In genomic region chrII:4851594-4852106, ce11 we compare ENCODE assay signal across 5 worm cellular contexts.
A peak's percentile ranks its signal among the peaks of the same experiment; 100 is the strongest.
TF ChIP-seq lines count a peak whose summit lies in the region.

Gene dnj-9, plus strand, starts transcription at chrII:4852056.

TF ChIP-seq in whole organism, L1 larva, 84 proteins besides CTCF, POLR2A, EP300 and RAD21 (continues in another document):
- TF ChIP-seq skn-1 (tag; optimal IDR thresholded peaks at IDR 0.05; lab: Kevin White, UChicago) (peak; percentile 88), mab-9 (GFP tag; IDR thresholded peaks at IDR 0.05; lab: Robert Waterston, UW) (peak; percentile 85), nhr-237 (tag; optimal IDR thresholded peaks at IDR 0.05; lab: Kevin White, UChicago) (peak; percentile 65), nhr-77 (tag; optimal IDR thresholded peaks at IDR 0.05; lab: Kevin White, UChicago) (peak; percentile 88), lin-35 (GFP tag; optimal IDR thresholded peaks at IDR 0.05; lab: Kevin White, UChicago) (peak; percentile 99), Y116A8C.19 (tag; optimal IDR thresholded peaks at IDR 0.05; lab: Kevin White, UChicago; ENCODE audit: borderline replicate concordance) (no peak), unc-130 (tag; optimal IDR thresholded peaks at IDR 0.05; lab: Kevin White, UChicago) (peak; percentile 97), nhr-11 (tag; optimal IDR thresholded peaks at IDR 0.05; lab: Kevin White, UChicago) (peak; percentile 88), pqm-1 (tag; optimal IDR thresholded peaks at IDR 0.05; lab: Kevin White, UChicago) (no peak), egl-27 (tag; optimal IDR thresholded peaks at IDR 0.05; lab: Kevin White, UChicago) (no peak), irx-1 (tag; optimal IDR thresholded peaks at IDR 0.05; lab: Kevin White, UChicago) (peak; percentile 93), hlh-4 (tag; optimal IDR thresholded peaks at IDR 0.05; lab: Kevin White, UChicago) (peak; percentile 8), unc-86 (tag; optimal IDR thresholded peaks at IDR 0.05; lab: Kevin White, UChicago) (peak; percentile 94), nhr-12 (tag; optimal IDR thresholded peaks at IDR 0.05; lab: Kevin White, UChicago) (peak; percentile 24), snpc-4 (tag; optimal IDR thresholded peaks at IDR 0.05; lab: Kevin White, UChicago) (peak; percentile 91), isw-1 (GFP tag; IDR thresholded peaks at IDR 0.05; lab: Robert Waterston, UW) (peak; percentile 91), C16A3.4 (tag; optimal IDR thresholded peaks at IDR 0.05; lab: Kevin White, UChicago) (peak; percentile 97), nhr-47 (tag; optimal IDR thresholded peaks at IDR 0.05; lab: Kevin White, UChicago) (peak; percentile 97)

TF ChIP-seq in whole organism, L3 larva, 47 proteins besides CTCF, POLR2A, EP300 and RAD21 (continues in another document):
- TF ChIP-seq lin-39 (tag; optimal IDR thresholded peaks at IDR 0.05; lab: Kevin White, UChicago) (peak; percentile 49), elt-1 (tag; optimal IDR thresholded peaks at IDR 0.05; lab: Kevin White, UChicago) (peak; percentile 74), unc-39 (tag; optimal IDR thresholded peaks at IDR 0.05; lab: Kevin White, UChicago) (no peak), fkh-2 (tag; optimal IDR thresholded peaks at IDR 0.05; lab: Kevin White, UChicago) (no peak), ceh-9 (tag; optimal IDR thresholded peaks at IDR 0.05; lab: Kevin White, UChicago) (no peak), nhr-43 (tag; optimal IDR thresholded peaks at IDR 0.05; lab: Kevin White, UChicago; ENCODE audit: poor library complexity, severe bottlenecking) (peak; percentile 95), nhr-23 (tag; optimal IDR thresholded peaks at IDR 0.05; lab: Kevin White, UChicago) (peak; percentile 99), snpc-4 (tag; optimal IDR thresholded peaks at IDR 0.05; lab: Kevin White, UChicago) (peak; percentile 92), mml-1 (tag; optimal IDR thresholded peaks at IDR 0.05; lab: Kevin White, UChicago) (no peak), ZK546.5 (tag; optimal IDR thresholded peaks at IDR 0.05; lab: Kevin White, UChicago) (peak; percentile 48), eor-1 (tag; optimal IDR thresholded peaks at IDR 0.05; lab: Kevin White, UChicago) (peak in 1 of 2 experiments; percentile 1), mdl-1 (tag; optimal IDR thresholded peaks at IDR 0.05; lab: Kevin White, UChicago) (no peak), hmg-11 (tag; optimal IDR thresholded peaks at IDR 0.05; lab: Kevin White, UChicago) (peak; percentile 75), ceh-82 (tag; optimal IDR thresholded peaks at IDR 0.05; lab: Kevin White, UChicago) (peak; percentile 31), skn-1 (tag; optimal IDR thresholded peaks at IDR 0.05; lab: Kevin White, UChicago) (peak; percentile 88), ztf-11 (tag; optimal IDR thresholded peaks at IDR 0.05; lab: Kevin White, UChicago) (no peak), aly-2 (tag; optimal IDR thresholded peaks at IDR 0.05; lab: Kevin White, UChicago) (no peak), egl-27 (tag; optimal IDR thresholded peaks at IDR 0.05; lab: Kevin White, UChicago) (peak; percentile 0), pqm-1 (tag; optimal IDR thresholded peaks at IDR 0.05; lab: Kevin White, UChicago) (peak; percentile 39)

TF ChIP-seq in whole organism, early embryonic, 17 proteins besides CTCF, POLR2A, EP300 and RAD21:
- TF ChIP-seq F13C5.2 (tag; optimal IDR thresholded peaks at IDR 0.05; lab: Kevin White, UChicago) = peak; percentile 68
- peak; percentile 32 for TF ChIP-seq hnd-1 (tag; optimal IDR thresholded peaks at IDR 0.05; lab: Kevin White, UChicago)
- no peak for TF ChIP-seq ceh-13 (GFP tag; optimal IDR thresholded peaks at IDR 0.05; lab: Kevin White, UChicago)
- no peak for TF ChIP-seq hmg-4 (GFP tag; optimal IDR thresholded peaks at IDR 0.05; lab: Kevin White, UChicago)
- TF ChIP-seq pes-1 (GFP tag; IDR thresholded peaks at IDR 0.05; lab: Robert Waterston, UW) = peak; percentile 48; the same call in 1 of the 2 replicates
- peak; percentile 29 for TF ChIP-seq hmbx-1 (tag; optimal IDR thresholded peaks at IDR 0.05; lab: Kevin White, UChicago)
- no peak for TF ChIP-seq aly-1 (tag; optimal IDR thresholded peaks at IDR 0.05; lab: Kevin White, UChicago)
- TF ChIP-seq ceh-36 (tag; optimal IDR thresholded peaks at IDR 0.05; lab: Kevin White, UChicago) = peak; percentile 30
- no peak for TF ChIP-seq sea-1 (GFP tag; conservative IDR thresholded peaks at IDR 0.05; lab: Robert Waterston, UW)
- TF ChIP-seq tra-4 (tag; optimal IDR thresholded peaks at IDR 0.05; lab: Kevin White, UChicago) = no peak
- TF ChIP-seq ama-1 (optimal IDR thresholded peaks at IDR 0.05; lab: Kevin White, UChicago) = no peak
- TF ChIP-seq flt-1 (GFP tag; IDR thresholded peaks at IDR 0.05; lab: Robert Waterston, UW) = peak; percentile 62; the same call in 1 of the 2 replicates
- peak; percentile 59; the same call in 1 of the 2 replicates for TF ChIP-seq scrt-1 (GFP tag; IDR thresholded peaks at IDR 0.05; lab: Robert Waterston, UW)
- 0 out of 2 replicates have a peak, but pooled peaks have one; percentile 31 for TF ChIP-seq tbx-37 (GFP tag; conservative IDR thresholded peaks at IDR 0.05; lab: Robert Waterston, UW)
- no peak for TF ChIP-seq tbx-11 (GFP tag; IDR thresholded peaks at IDR 0.05; lab: Robert Waterston, UW)
- no peak for TF ChIP-seq ets-7 (tag; optimal IDR thresholded peaks at IDR 0.05; lab: Kevin White, UChicago)
- TF ChIP-seq B0310.2 (tag; optimal IDR thresholded peaks at IDR 0.05; lab: Kevin White, UChicago) = no peak

TF ChIP-seq in whole organism, midembryonic, 9 proteins besides CTCF, POLR2A, EP300 and RAD21:
- TF ChIP-seq ztf-29 (GFP tag; IDR thresholded peaks at IDR 0.05; lab: Robert Waterston, UW) (no peak), ref-1 (GFP tag; conservative IDR thresholded peaks at IDR 0.05; lab: Robert Waterston, UW) (no peak), cog-1 (tag; optimal IDR thresholded peaks at IDR 0.05; lab: Kevin White, UChicago) (peak; percentile 54), flt-1 (GFP tag; IDR thresholded peaks at IDR 0.05; lab: Robert Waterston, UW) (peak; percentile 65; the same call in 1 of the 2 replicates), klf-2 (GFP tag; conservative IDR thresholded peaks at IDR 0.05; lab: Robert Waterston, UW) (no peak; the same call in 1 of the 2 replicates), med-1 (GFP tag; optimal IDR thresholded peaks at IDR 0.05; lab: Kevin White, UChicago; ENCODE audit: insufficient read depth) (peak; percentile 59), T22C8.4 (GFP tag; IDR thresholded peaks at IDR 0.05; lab: Robert Waterston, UW) (peak; percentile 53; the same call in 1 of the 2 replicates), ztf-23 (GFP tag; IDR thresholded peaks at IDR 0.05; lab: Robert Waterston, UW) (peak; percentile 79), tab-1 (GFP tag; IDR thresholded peaks at IDR 0.05; lab: Robert Waterston, UW) (peak; percentile 22; the same call in 1 of the 2 replicates)

TF ChIP-seq in whole organism, young adult, 124 proteins besides CTCF, POLR2A, EP300 and RAD21 (continues in another document):
- TF ChIP-seq dox-1 (GFP tag; IDR thresholded peaks at IDR 0.05; lab: Robert Waterston, UW) (peak; percentile 95), snpc-1.1 (tag; optimal IDR thresholded peaks at IDR 0.05; lab: Kevin White, UChicago; ENCODE audit: insufficient read depth) (peak; percentile 28), B0336.3 (GFP tag; IDR thresholded peaks at IDR 0.05; lab: Robert Waterston, UW) (peak; percentile 93), ztf-26 (tag; optimal IDR thresholded peaks at IDR 0.05; lab: Kevin White, UChicago) (peak; percentile 84), Y53F4B.3 (GFP tag; IDR thresholded peaks at IDR 0.05; lab: Robert Waterston, UW) (no peak), madf-3 (GFP tag; IDR thresholded peaks at IDR 0.05; lab: Robert Waterston, UW) (peak; percentile 92), madf-10 (tag; optimal IDR thresholded peaks at IDR 0.05; lab: Kevin White, UChicago) (peak; percentile 71), zfh-2 (GFP tag; conservative IDR thresholded peaks at IDR 0.05; lab: Robert Waterston, UW) (no peak), sdz-38 (tag; optimal IDR thresholded peaks at IDR 0.05; lab: Kevin White, UChicago) (no peak), lag-1 (GFP tag; IDR thresholded peaks at IDR 0.05; lab: Robert Waterston, UW) (no peak), tlf-1 (GFP tag; optimal IDR thresholded peaks at IDR 0.05; lab: Kevin White, UChicago) (peak; percentile 93), F57C9.4 (tag; optimal IDR thresholded peaks at IDR 0.05; lab: Kevin White, UChicago) (no peak), fkh-3 (tag; optimal IDR thresholded peaks at IDR 0.05; lab: Kevin White, UChicago) (no peak), ets-4 (GFP tag; optimal IDR thresholded peaks at IDR 0.05; lab: Kevin White, UChicago) (no peak), hlh-26 (GFP tag; conservative IDR thresholded peaks at IDR 0.05; lab: Robert Waterston, UW) (no peak), tbp1 (GFP tag; optimal IDR thresholded peaks at IDR 0.05; lab: Kevin White, UChicago) (peak; percentile 75), ceh-40 (GFP tag; IDR thresholded peaks at IDR 0.05; lab: Robert Waterston, UW) (peak; percentile 51; the same call in 1 of the 2 replicates), T07F8.4 (tag; optimal IDR thresholded peaks at IDR 0.05; lab: Kevin White, UChicago) (peak; percentile 41), ztf-28 (GFP tag; IDR thresholded peaks at IDR 0.05; lab: Robert Waterston, UW) (no peak), nhr-90 (tag; optimal IDR thresholded peaks at IDR 0.05; lab: Kevin White, UChicago) (no peak), mcd-1 (GFP tag; IDR thresholded peaks at IDR 0.05; lab: Robert Waterston, UW) (peak; percentile 93), akir-1 (GFP tag; optimal IDR thresholded peaks at IDR 0.05; lab: Kevin White, UChicago) (no peak), mxl-1 (tag; optimal IDR thresholded peaks at IDR 0.05; lab: Kevin White, UChicago) (no peak), egrh-3 (GFP tag; IDR thresholded peaks at IDR 0.05; lab: Robert Waterston, UW) (no peak), let-526 (GFP tag; IDR thresholded peaks at IDR 0.05; lab: Robert Waterston, UW) (peak; percentile 83; the same call in 1 of the 2 replicates), ceh-27 (GFP tag; optimal IDR thresholded peaks at IDR 0.05; lab: Kevin White, UChicago) (peak; percentile 83), F57A8.1 (GFP tag; optimal IDR thresholded peaks at IDR 0.05; lab: Kevin White, UChicago) (peak; percentile 35), rcor-1 (GFP tag; IDR thresholded peaks at IDR 0.05; lab: Robert Waterston, UW) (peak; percentile 94), madf-6 (GFP tag; IDR thresholded peaks at IDR 0.05; lab: Robert Waterston, UW) (peak; percentile 95), dpff-1 (tag; optimal IDR thresholded peaks at IDR 0.05; lab: Kevin White, UChicago) (no peak), attf-3 (GFP tag; conservative IDR thresholded peaks at IDR 0.05; lab: Robert Waterston, UW) (peak; percentile 68), ztf-6 (GFP tag; IDR thresholded peaks at IDR 0.05; lab: Robert Waterston, UW) (no peak), K11D2.4 (GFP tag; IDR thresholded peaks at IDR 0.05; lab: Robert Waterston, UW) (peak; percentile 94), ama-1 (optimal IDR thresholded peaks at IDR 0.05; lab: Kevin White, UChicago) (no peak), ama-1 (GFP tag; optimal IDR thresholded peaks at IDR 0.05; lab: Kevin White, UChicago) (peak in 1 of 2 experiments; percentile 62), ztf-18 (tag; optimal IDR thresholded peaks at IDR 0.05; lab: Kevin White, UChicago) (peak; percentile 99)

Comparison
In these comparisons a context has a peak if more than half of its experiments do, and no peak if none do; other contexts are left out.
1. Of the 8 proteins assayed by ChIP-seq in both whole organism, young adult and whole organism, L1 larva: peak only in whole organism, young adult: none; only in whole organism, L1 larva: nhr-90; in both: dpl-1, efl-1, lin-35, snpc-4 and unc-130; in neither: 1; mixed calls (peak in some experiments, not most) for 1.